Worm (Caenorhabditis elegans): ENCODE measurements around the gene spcs-3.

Gene spcs-3

ce11 chrIII:8077180-8077579 lies 32.4 kb downstream of the spcs-3 start:
- TF ChIP-seq fkh-2 (tag; optimal IDR thresholded peaks at IDR 0.05): no peak
- no peak for TF ChIP-seq nhr-25 (tag; optimal IDR thresholded peaks at IDR 0.05)
- TF ChIP-seq mdl-1 (tag; optimal IDR thresholded peaks at IDR 0.05): no peak
- no peak for TF ChIP-seq fos-1 (tag; optimal IDR thresholded peaks at IDR 0.05)
- TF ChIP-seq snpc-4 (tag; optimal IDR thresholded peaks at IDR 0.05): no peak
- TF ChIP-seq elt-1 (tag; optimal IDR thresholded peaks at IDR 0.05): no peak
- TF ChIP-seq ZK546.5 (tag; optimal IDR thresholded peaks at IDR 0.05): no peak
- no peak for TF ChIP-seq lin-15B (tag; optimal IDR thresholded peaks at IDR 0.05)
- TF ChIP-seq pqm-1 (tag; optimal IDR thresholded peaks at IDR 0.05): no peak
- TF ChIP-seq zag-1 (tag; optimal IDR thresholded peaks at IDR 0.05): no peak
- TF ChIP-seq egl-27 (tag; optimal IDR thresholded peaks at IDR 0.05): no peak

- no peak for TF ChIP-seq snpc-4 (tag; optimal IDR thresholded peaks at IDR 0.05)
- TF ChIP-seq daf-12 (tag; optimal IDR thresholded peaks at IDR 0.05): no peak
- TF ChIP-seq ceh-16 (tag; optimal IDR thresholded peaks at IDR 0.05): no peak
- TF ChIP-seq nhr-76 (tag; optimal IDR thresholded peaks at IDR 0.05): no peak
Measured at ce11 chrIII:8080165-8080738, 35.4 kb downstream of the spcs-3 start, which contains the start of the genes dcr-1 and apc-2. TSS of gene dcr-1 (minus strand) at chrIII:8080281. TSS of gene apc-2 (plus strand) at chrIII:8080629.

ce11 chrIII:8085355-8085754 lies 40.5 kb downstream of the spcs-3 start, which contains the start of the genes K06H7.7 and grp-1:
TSS of gene K06H7.7 (minus strand) at chrIII:8085475.
TSS of gene grp-1 (plus strand) at chrIII:8085705.
- TF ChIP-seq nhr-237 (tag; optimal IDR thresholded peaks at IDR 0.05) (no peak), elt-3 (tag; optimal IDR thresholded peaks at IDR 0.05) (no peak), nhr-23 (tag; optimal IDR thresholded peaks at IDR 0.05) (peak; percentile 81), nhr-77 (tag; optimal IDR thresholded peaks at IDR 0.05) (no peak), nfya-1 (tag; optimal IDR thresholded peaks at IDR 0.05; ENCODE audit: insufficient read depth) (peak; percentile 72), lin-15B (tag; optimal IDR thresholded peaks at IDR 0.05) (peak; percentile 73), ztf-4 (tag; optimal IDR thresholded peaks at IDR 0.05) (no peak), zag-1 (tag; optimal IDR thresholded peaks at IDR 0.05) (no peak), nhr-43 (tag; optimal IDR thresholded peaks at IDR 0.05; ENCODE audit: poor library complexity, severe bottlenecking) (peak; percentile 49), tbx-2 (tag; optimal IDR thresholded peaks at IDR 0.05) (no peak), nhr-76 (tag; optimal IDR thresholded peaks at IDR 0.05) (no peak), nhr-25 (tag; optimal IDR thresholded peaks at IDR 0.05) (peak; percentile 21), pha-4 (tag; optimal IDR thresholded peaks at IDR 0.05) (peak; percentile 71), ZK546.5 (tag; optimal IDR thresholded peaks at IDR 0.05) (no peak), pqm-1 (tag; optimal IDR thresholded peaks at IDR 0.05) (no peak), egl-5 (tag; optimal IDR thresholded peaks at IDR 0.05) (peak; percentile 56), mdl-1 (tag; optimal IDR thresholded peaks at IDR 0.05) (no peak), daf-12 (tag; optimal IDR thresholded peaks at IDR 0.05) (no peak)

ce11 chrIII:8088235-8088634 lies 43.4 kb downstream of the spcs-3 start, which contains the start of gene vms-1:
TSS of gene vms-1 (plus strand) at chrIII:8088535.
- TF ChIP-seq snpc-4 (tag; optimal IDR thresholded peaks at IDR 0.05): no peak
- no peak for TF ChIP-seq nhr-43 (tag; optimal IDR thresholded peaks at IDR 0.05; ENCODE audit: poor library complexity, severe bottlenecking)
- TF ChIP-seq R02D3.7 (tag; optimal IDR thresholded peaks at IDR 0.05): no peak
- TF ChIP-seq nhr-11 (tag; optimal IDR thresholded peaks at IDR 0.05): no peak
- TF ChIP-seq nhr-23 (tag; optimal IDR thresholded peaks at IDR 0.05): no peak

ce11 chrIII:8091408-8091807 lies 46.6 kb downstream of the spcs-3 start, which contains the start of gene idi-1:
TSS of gene idi-1 (plus strand) at chrIII:8091708.
- TF ChIP-seq R02D3.7 (tag; optimal IDR thresholded peaks at IDR 0.05) (no peak), fkh-2 (tag; optimal IDR thresholded peaks at IDR 0.05) (no peak), nhr-237 (tag; optimal IDR thresholded peaks at IDR 0.05) (no peak), ZK546.5 (tag; optimal IDR thresholded peaks at IDR 0.05) (no peak), nhr-28 (tag; optimal IDR thresholded peaks at IDR 0.05) (no peak), fos-1 (tag; optimal IDR thresholded peaks at IDR 0.05) (no peak), nhr-12 (tag; optimal IDR thresholded peaks at IDR 0.05) (no peak), lsy-12 (tag; optimal IDR thresholded peaks at IDR 0.05) (no peak)

- TF ChIP-seq jun-1 (tag; optimal IDR thresholded peaks at IDR 0.05): no peak
- no peak for TF ChIP-seq ceh-28 (tag; optimal IDR thresholded peaks at IDR 0.05)
- TF ChIP-seq elt-2 (tag; optimal IDR thresholded peaks at IDR 0.05): peak; percentile 25
- no peak for TF ChIP-seq nhr-28 (tag; optimal IDR thresholded peaks at IDR 0.05)
- TF ChIP-seq pha-4 (tag; optimal IDR thresholded peaks at IDR 0.05): peak; percentile 83
- no peak for TF ChIP-seq elt-1 (tag; optimal IDR thresholded peaks at IDR 0.05)
- no peak for TF ChIP-seq mml-1 (tag; optimal IDR thresholded peaks at IDR 0.05)
- no peak for TF ChIP-seq ztf-11 (tag; optimal IDR thresholded peaks at IDR 0.05)
- no peak for TF ChIP-seq ceh-9 (tag; optimal IDR thresholded peaks at IDR 0.05)
- no peak for TF ChIP-seq fkh-2 (tag; optimal IDR thresholded peaks at IDR 0.05)
- no peak for TF ChIP-seq nhr-76 (tag; optimal IDR thresholded peaks at IDR 0.05)
- no peak for TF ChIP-seq lsy-12 (tag; optimal IDR thresholded peaks at IDR 0.05)
- peak; percentile 44 for TF ChIP-seq skn-1 (tag; optimal IDR thresholded peaks at IDR 0.05)
- no peak for TF ChIP-seq tbx-2 (tag; optimal IDR thresholded peaks at IDR 0.05)
- no peak for TF ChIP-seq unc-39 (tag; optimal IDR thresholded peaks at IDR 0.05)
- peak; percentile 69 for TF ChIP-seq nfya-1 (tag; optimal IDR thresholded peaks at IDR 0.05; ENCODE audit: insufficient read depth)
- peak; percentile 68 for TF ChIP-seq snpc-4 (tag; optimal IDR thresholded peaks at IDR 0.05)
- TF ChIP-seq nhr-23 (tag; optimal IDR thresholded peaks at IDR 0.05): peak; percentile 37
- TF ChIP-seq ztf-4 (tag; optimal IDR thresholded peaks at IDR 0.05): no peak
- TF ChIP-seq nhr-25 (tag; optimal IDR thresholded peaks at IDR 0.05): peak; percentile 23
- TF ChIP-seq ceh-16 (tag; optimal IDR thresholded peaks at IDR 0.05): no peak
- no peak for TF ChIP-seq ZK546.5 (tag; optimal IDR thresholded peaks at IDR 0.05)
- no peak for TF ChIP-seq sea-2 (GFP tag; optimal IDR thresholded peaks at IDR 0.05)
- TF ChIP-seq lin-15B (tag; optimal IDR thresholded peaks at IDR 0.05): peak; percentile 87
Measured at ce11 chrIII:8093079-8093623, 48.3 kb downstream of the spcs-3 start, which contains the start of gene K06H7.2. TSS of gene K06H7.2 (plus strand) at chrIII:8093573.

Measured in whole organism, L3 larva.